Worm (Caenorhabditis elegans) whole organism, L1 larva: ENCODE results near the gene mdt-8.
"Not testable (repeated sequence)": the region's sequence is repeated elsewhere in the genome, so short reads cannot be mapped to it uniquely, and the experiment has no call there.

Experiments
- grh-1 ChIP-seq: fragments of 200-800 bp; sonication (Bioruptor generic); IDR thresholded peaks from 2 replicates; pipeline ENCODE4 v1.3.6; 2022; ENCODE audit warnings: missing genetic modification reagents, missing genetic modification characterization, missing compliant biosample characterization
- nhr-47 ChIP-seq: sonication (generic microtip); optimal IDR thresholded peaks from 2 replicates; lab custom pipeline; 2016; ENCODE audit warnings: mild to moderate bottlenecking, missing genetic modification characterization, moderate library complexity, missing compliant biosample characterization
- pag-3 ChIP-seq: sonication (generic microtip); optimal IDR thresholded peaks from 2 replicates; lab custom pipeline; 2017; ENCODE audit warnings: missing genetic modification characterization, mild to moderate bottlenecking, missing compliant biosample characterization, antibody characterized with exemption, borderline replicate concordance; ENCODE audit not compliant: insufficient read depth
- ztf-11 ChIP-seq, 2 experiments: sonication (generic microtip); optimal IDR thresholded peaks; 2 replicates each; lab custom pipeline; 2016 to 2017; ENCODE audit warnings: missing genetic modification characterization in 2 of 2, missing biosample characterization in 1 of 2, missing compliant biosample characterization in 1 of 2

DNA sequence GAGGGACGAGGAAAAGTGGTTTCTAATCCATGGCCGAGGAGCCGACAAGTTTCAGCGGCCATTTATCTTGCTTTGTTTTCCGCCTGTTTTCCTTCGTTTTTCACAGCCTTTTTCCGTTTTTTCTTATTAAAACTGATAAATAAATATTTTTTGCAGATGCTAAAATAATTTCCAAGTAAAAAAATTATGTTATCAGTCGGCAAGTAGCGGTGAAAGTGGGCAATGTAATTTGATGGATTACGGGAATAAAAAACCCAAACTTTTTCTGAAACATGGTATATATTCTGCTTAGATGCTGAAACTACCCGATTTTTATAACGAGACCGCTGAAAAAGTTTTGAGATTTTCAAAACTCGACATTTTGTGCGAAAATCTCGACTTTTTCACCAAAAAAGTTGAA is 18.4 kb upstream of the mdt-8 start, which contains the start of gene dhgd-1:
- not testable (repeated sequence) for TF ChIP-seq pag-3 (tag; lab: Kevin White, UChicago); ztf-11 (tag; optimal IDR thresholded peaks at IDR 0.05; lab: Kevin White, UChicago); grh-1 (GFP tag; lab: Robert Waterston, UW); nhr-47 (tag; lab: Kevin White, UChicago)
